Worm (Caenorhabditis elegans) whole organism, early embryonic: ENCODE measurements around the gene F08H9.3.

ENCODE experiments used
- B0310.2 ChIP-seq: sonication (generic microtip); optimal IDR thresholded peaks from 2 replicates; lab custom pipeline; 2016; ENCODE audit warnings: mild to moderate bottlenecking, missing genetic modification characterization, missing compliant biosample characterization
- ama-1 ChIP-seq: fragments of 150-350 bp; optimal IDR thresholded peaks from 2 replicates; lab custom pipeline; 2014

ce11 chrV:14446453-14446852, 16.7 kb downstream of the F08H9.3 start:
- TF ChIP-seq ama-1 (no peak), B0310.2 (no peak)
